Worm (Caenorhabditis elegans): ENCODE results near the gene F57H12.6.

The F57H12.6 gene

ce11 chrIV:7967006-7967405 is 9.1 kb downstream of the F57H12.6 start, which contains the start of gene F57H12.5:
Gene F57H12.5 (plus strand): TSS chrIV:7967306.
- no peak for TF ChIP-seq ahr-1 (tag; optimal IDR thresholded peaks at IDR 0.05)
- TF ChIP-seq K02D7.2 (tag; optimal IDR thresholded peaks at IDR 0.05) = no peak
- no peak for TF ChIP-seq rnt-1 (tag; optimal IDR thresholded peaks at IDR 0.05)
- TF ChIP-seq ceh-24 (tag; optimal IDR thresholded peaks at IDR 0.05) = no peak
- no peak for TF ChIP-seq pha-4 (tag; optimal IDR thresholded peaks at IDR 0.05)
- no peak for TF ChIP-seq nfya-1 (tag; optimal IDR thresholded peaks at IDR 0.05)
- no peak for TF ChIP-seq hlh-8 (tag; optimal IDR thresholded peaks at IDR 0.05)
- no peak for TF ChIP-seq ceh-6 (GFP tag; optimal IDR thresholded peaks at IDR 0.05)
- TF ChIP-seq sdc-2 (tag; optimal IDR thresholded peaks at IDR 0.05) = no peak
- TF ChIP-seq dmd-4 (tag; optimal IDR thresholded peaks at IDR 0.05; ENCODE audit: borderline replicate concordance) = no peak
- TF ChIP-seq pat-9 (tag; optimal IDR thresholded peaks at IDR 0.05) = no peak
- no peak for TF ChIP-seq nhr-232 (tag; optimal IDR thresholded peaks at IDR 0.05)
- TF ChIP-seq unc-42 (tag; optimal IDR thresholded peaks at IDR 0.05) = no peak
- no peak for TF ChIP-seq gmeb-2 (tag; optimal IDR thresholded peaks at IDR 0.05)
- TF ChIP-seq pax-1 (tag; optimal IDR thresholded peaks at IDR 0.05) = no peak

ce11 chrIV:7961889-7962342 is 14.2 kb downstream of the F57H12.6 start:
- TF ChIP-seq syd-9 (tag; optimal IDR thresholded peaks at IDR 0.05) (no peak), npax-4 (tag; optimal IDR thresholded peaks at IDR 0.05) (no peak), pros-1 (tag; optimal IDR thresholded peaks at IDR 0.05) (no peak), tbx-2 (tag; optimal IDR thresholded peaks at IDR 0.05) (no peak), elt-4 (tag; optimal IDR thresholded peaks at IDR 0.05) (no peak), sdc-2 (tag; optimal IDR thresholded peaks at IDR 0.05) (no peak), elt-2 (tag; optimal IDR thresholded peaks at IDR 0.05) (no peak), ceh-34 (tag; optimal IDR thresholded peaks at IDR 0.05) (no peak), K09A11.1 (tag; optimal IDR thresholded peaks at IDR 0.05; ENCODE audit: insufficient read depth) (no peak)

- TF ChIP-seq pax-1 (tag; optimal IDR thresholded peaks at IDR 0.05) (no peak), ref-2 (tag; optimal IDR thresholded peaks at IDR 0.05) (no peak), ceh-6 (GFP tag; optimal IDR thresholded peaks at IDR 0.05) (no peak), ceh-48 (tag; optimal IDR thresholded peaks at IDR 0.05) (no peak), sox-4 (tag; optimal IDR thresholded peaks at IDR 0.05) (no peak), ceh-19 (GFP tag; optimal IDR thresholded peaks at IDR 0.05) (no peak), syd-9 (tag; optimal IDR thresholded peaks at IDR 0.05) (no peak), unc-55 (GFP tag; optimal IDR thresholded peaks at IDR 0.05) (no peak), unc-3 (GFP tag; conservative IDR thresholded peaks at IDR 0.05) (no peak), unc-3 (tag; optimal IDR thresholded peaks at IDR 0.05) (no peak), pha-4 (tag; optimal IDR thresholded peaks at IDR 0.05) (no peak), eyg-1 (tag; optimal IDR thresholded peaks at IDR 0.05) (no peak), Y22D7AL.16 (tag; optimal IDR thresholded peaks at IDR 0.05) (no peak), nhr-11 (tag; optimal IDR thresholded peaks at IDR 0.05) (no peak)
These were observed 18.0 kb downstream of the F57H12.6 start for ce11 chrIV:7958092-7958491.

ce11 chrIV:7957504-7957903 is 18.6 kb downstream of the F57H12.6 start, which contains the start of gene frpr-10:
Gene frpr-10 (plus strand): TSS chrIV:7957804.
- TF ChIP-seq K09A11.1 (tag; optimal IDR thresholded peaks at IDR 0.05; ENCODE audit: insufficient read depth) (no peak), sox-4 (tag; optimal IDR thresholded peaks at IDR 0.05) (no peak), gmeb-2 (tag; optimal IDR thresholded peaks at IDR 0.05) (no peak), pros-1 (tag; optimal IDR thresholded peaks at IDR 0.05) (no peak), ceh-2 (tag; optimal IDR thresholded peaks at IDR 0.05) (no peak), F13H6.1 (tag; optimal IDR thresholded peaks at IDR 0.05) (no peak), che-1 (tag; optimal IDR thresholded peaks at IDR 0.05) (no peak), T23F11.4 (GFP tag; optimal IDR thresholded peaks at IDR 0.05) (no peak), nhr-11 (tag; optimal IDR thresholded peaks at IDR 0.05) (no peak), rnt-1 (tag; optimal IDR thresholded peaks at IDR 0.05) (no peak), pha-2 (tag; optimal IDR thresholded peaks at IDR 0.05) (no peak), ref-2 (tag; optimal IDR thresholded peaks at IDR 0.05) (no peak), ahr-1 (tag; optimal IDR thresholded peaks at IDR 0.05) (no peak), ceh-48 (tag; optimal IDR thresholded peaks at IDR 0.05) (no peak), hlh-13 (GFP tag; optimal IDR thresholded peaks at IDR 0.05) (no peak), ceh-34 (tag; optimal IDR thresholded peaks at IDR 0.05) (no peak), sdc-2 (tag; optimal IDR thresholded peaks at IDR 0.05) (no peak), odd-2 (tag; optimal IDR thresholded peaks at IDR 0.05) (no peak), ceh-9 (tag; optimal IDR thresholded peaks at IDR 0.05) (no peak), lim-6 (tag; optimal IDR thresholded peaks at IDR 0.05) (no peak)
